Fruit fly (Drosophila melanogaster): ENCODE data around the gene Mkrn1.

- TF ChIP-seq E2f1 (GFP tag; IDR thresholded peaks at IDR 0.05) (no peak), CG15269 (tag; optimal IDR thresholded peaks at IDR 0.05) (no peak), CG1233 (GFP tag; optimal IDR thresholded peaks at IDR 0.05) (no peak)
These were observed 49.7 kb downstream of the Mkrn1 start for dm6 chr3L:21483837-21484236.

Measured in whole organism, embryonic.